Fruit fly (Drosophila melanogaster) whole organism, embryonic: Measurements from ENCODE around the gene Tdg.

Source experiments
- BEAF-32 ChIP-seq: fragments of 200-800 bp; sonication (Bioruptor generic); optimal IDR thresholded peaks from 3 replicates; lab custom pipeline; 2017; ENCODE audit warnings: missing biosample characterization, missing genetic modification characterization, mild to moderate bottlenecking, moderate library complexity, missing genetic modification reagents
- Bgb ChIP-seq: fragments of 200-800 bp; sonication (Bioruptor generic); IDR thresholded peaks from 2 replicates; pipeline ENCODE4 v1.3.6; 2022; ENCODE audit warnings: missing biosample characterization, missing genetic modification characterization; ENCODE audit not compliant: partially characterized antibody
- CG10979 ChIP-seq: fragments of 200-800 bp; sonication (Bioruptor generic); optimal IDR thresholded peaks from 2 replicates; lab custom pipeline; 2018; ENCODE audit warnings: missing biosample characterization, mild to moderate bottlenecking, missing genetic modification characterization, moderate library complexity
- CG11560 ChIP-seq: fragments of 200-800 bp; sonication (Bioruptor generic); IDR thresholded peaks from 3 replicates; pipeline ENCODE4 v1.3.6; 2022; ENCODE audit warnings: missing biosample characterization, missing genetic modification characterization
- CG12769 ChIP-seq: fragments of 200-800 bp; sonication (Bioruptor generic); optimal IDR thresholded peaks from 2 replicates; lab custom pipeline; 2019; ENCODE audit warnings: missing biosample characterization, mild to moderate bottlenecking, missing genetic modification characterization, moderate library complexity
- CG14860 ChIP-seq: fragments of 200-800 bp; sonication (Bioruptor generic); IDR thresholded peaks from 3 replicates; pipeline ENCODE4 v1.3.6; 2022; ENCODE audit warnings: missing biosample characterization, missing genetic modification characterization; ENCODE audit not compliant: partially characterized antibody
- CG15479 ChIP-seq: fragments of 200-800 bp; sonication (Bioruptor generic); optimal IDR thresholded peaks from 3 replicates; lab custom pipeline; 2019; ENCODE audit warnings: missing biosample characterization, mild to moderate bottlenecking, missing genetic modification characterization, moderate library complexity
- CG1647 ChIP-seq: fragments of 200-800 bp; sonication (Bioruptor generic); optimal IDR thresholded peaks from 3 replicates; lab custom pipeline; 2016; ENCODE audit warnings: missing biosample characterization, missing genetic modification characterization
- CG18599 ChIP-seq: fragments of 200-800 bp; sonication (Bioruptor generic); optimal IDR thresholded peaks from 3 replicates; lab custom pipeline; 2017; ENCODE audit warnings: missing biosample characterization, missing genetic modification characterization, mild to moderate bottlenecking, moderate library complexity, missing genetic modification reagents
- CG2199 ChIP-seq: fragments of 200-800 bp; sonication (Bioruptor generic); IDR thresholded peaks from 3 replicates; pipeline ENCODE4 v1.3.6; 2022; ENCODE audit warnings: missing biosample characterization, missing genetic modification characterization
- CG3163 ChIP-seq: fragments of 200-800 bp; sonication (Bioruptor generic); optimal IDR thresholded peaks from 3 replicates; lab custom pipeline; 2016; ENCODE audit warnings: missing biosample characterization, missing genetic modification characterization
- CG4820 ChIP-seq: fragments of 200-800 bp; sonication (Bioruptor generic); optimal IDR thresholded peaks from 3 replicates; lab custom pipeline; 2016; ENCODE audit warnings: missing biosample characterization, missing genetic modification characterization
- CG6683 ChIP-seq: fragments of 200-800 bp; sonication (Bioruptor generic); optimal IDR thresholded peaks from 2 replicates; lab custom pipeline; 2017; ENCODE audit warnings: missing biosample characterization, mild to moderate bottlenecking, missing genetic modification characterization, missing genetic modification reagents
- CG7271 ChIP-seq: fragments of 200-800 bp; sonication (Bioruptor generic); optimal IDR thresholded peaks from 2 replicates; lab custom pipeline; 2018; ENCODE audit warnings: missing biosample characterization, mild to moderate bottlenecking, missing genetic modification characterization, moderate library complexity
- CG8478 ChIP-seq: fragments of >200 bp; optimal IDR thresholded peaks from 2 replicates; lab custom pipeline; 2018
- D19A ChIP-seq: fragments of 200-800 bp; optimal IDR thresholded peaks from 3 replicates; lab custom pipeline; 2019; ENCODE audit warnings: missing biosample characterization, mild to moderate bottlenecking, missing genetic modification characterization, moderate library complexity
- Dbx ChIP-seq: fragments of 200-800 bp; sonication (Bioruptor generic); IDR thresholded peaks from 3 replicates; pipeline ENCODE4 v1.3.6; 2022; ENCODE audit warnings: missing biosample characterization, missing genetic modification characterization
- Mad ChIP-seq: fragments of 200-800 bp; sonication (Bioruptor generic); optimal IDR thresholded peaks from 2 replicates; lab custom pipeline; 2016; ENCODE audit warnings: missing biosample characterization, missing genetic modification characterization
- Meics ChIP-seq: fragments of 200-800 bp; sonication (Bioruptor generic); optimal IDR thresholded peaks from 2 replicates; lab custom pipeline; 2017; ENCODE audit warnings: missing biosample characterization, mild to moderate bottlenecking, missing genetic modification characterization
- NC2β ChIP-seq: fragments of 200-800 bp; sonication (Bioruptor generic); optimal IDR thresholded peaks from 2 replicates; lab custom pipeline; 2016; ENCODE audit warnings: missing biosample characterization, missing genetic modification characterization
- NK7.1 ChIP-seq: fragments of 200-800 bp; sonication (Bioruptor generic); optimal IDR thresholded peaks from 3 replicates; lab custom pipeline; 2016; ENCODE audit warnings: missing biosample characterization, missing genetic modification characterization
- Nf-YC ChIP-seq: fragments of 200-800 bp; optimal IDR thresholded peaks from 3 replicates; lab custom pipeline; 2019; ENCODE audit warnings: missing biosample characterization, mild to moderate bottlenecking, missing genetic modification characterization, moderate library complexity
- Six4 ChIP-seq: fragments of 200-800 bp; sonication (Bioruptor generic); optimal IDR thresholded peaks from 2 replicates; lab custom pipeline; 2016; ENCODE audit warnings: missing biosample characterization, missing genetic modification characterization
- ash1 ChIP-seq: fragments of 200-800 bp; sonication (Bioruptor generic); optimal IDR thresholded peaks from 2 replicates; lab custom pipeline; 2018; ENCODE audit warnings: missing biosample characterization, mild to moderate bottlenecking, missing genetic modification characterization
- bcd ChIP-seq: fragments of 200-800 bp; sonication (Bioruptor generic); optimal IDR thresholded peaks from 2 replicates; lab custom pipeline; 2017; ENCODE audit warnings: missing biosample characterization, mild to moderate bottlenecking, missing genetic modification characterization
- bigmax ChIP-seq: fragments of 200-800 bp; sonication (Bioruptor generic); optimal IDR thresholded peaks from 2 replicates; lab custom pipeline; 2018; ENCODE audit warnings: missing biosample characterization, mild to moderate bottlenecking, missing genetic modification characterization
- bsh ChIP-seq, 2 experiments: fragments of 200-800 bp; sonication (Bioruptor generic); optimal IDR thresholded peaks; 2 replicates each; lab custom pipeline; 2017 to 2018; ENCODE audit warnings: mild to moderate bottlenecking in 2 of 2, missing biosample characterization in 2 of 2, missing genetic modification characterization in 2 of 2, moderate library complexity in 1 of 2
- cas ChIP-seq: fragments of 200-800 bp; sonication (Bioruptor generic); IDR thresholded peaks from 2 replicates; pipeline ENCODE4 v1.3.6; 2022; ENCODE audit warnings: missing biosample characterization, missing genetic modification characterization
- cg ChIP-seq: fragments of 200-800 bp; sonication (Bioruptor generic); optimal IDR thresholded peaks from 3 replicates; lab custom pipeline; 2019; ENCODE audit warnings: missing biosample characterization, mild to moderate bottlenecking, missing genetic modification characterization, moderate library complexity
- chinmo ChIP-seq: fragments of 200-800 bp; sonication (Bioruptor generic); IDR thresholded peaks from 4 replicates; pipeline ENCODE4 v1.3.6; 2022; ENCODE audit warnings: missing biosample characterization, missing genetic modification characterization; ENCODE audit not compliant: partially characterized antibody
- dysf ChIP-seq: fragments of 200-800 bp; sonication (Bioruptor generic); IDR thresholded peaks from 3 replicates; pipeline ENCODE4 v1.3.6; 2022; ENCODE audit warnings: missing biosample characterization, missing genetic modification characterization
- eve ChIP-seq, 2 experiments: fragments of >200 bp; optimal IDR thresholded peaks; 2 replicates each; lab custom pipeline; 2017; ENCODE audit warnings: missing biosample characterization in 2 of 2, missing genetic modification characterization in 2 of 2
- ewg ChIP-seq: fragments of 200-800 bp; sonication (Bioruptor generic); optimal IDR thresholded peaks from 3 replicates; lab custom pipeline; 2017; ENCODE audit warnings: mild to moderate bottlenecking, missing biosample characterization, missing genetic modification reagents, missing genetic modification characterization
- eyg ChIP-seq: fragments of 200-800 bp; sonication (Bioruptor generic); optimal IDR thresholded peaks from 3 replicates; lab custom pipeline; 2016; ENCODE audit warnings: missing biosample characterization, missing genetic modification characterization
- gem ChIP-seq: fragments of 200-800 bp; sonication (Bioruptor generic); optimal IDR thresholded peaks from 2 replicates; lab custom pipeline; 2019; ENCODE audit warnings: missing biosample characterization, mild to moderate bottlenecking, missing genetic modification characterization, moderate library complexity
- gfzf ChIP-seq: fragments of 200-800 bp; sonication (Bioruptor generic); optimal IDR thresholded peaks from 2 replicates; lab custom pipeline; 2016; ENCODE audit warnings: missing biosample characterization, mild to moderate bottlenecking, missing genetic modification characterization, moderate library complexity
- jing ChIP-seq: fragments of 200-800 bp; sonication (Bioruptor generic); optimal IDR thresholded peaks from 2 replicates; lab custom pipeline; 2018; ENCODE audit warnings: missing biosample characterization, mild to moderate bottlenecking, missing genetic modification characterization
- kni ChIP-seq: fragments of 200-800 bp; sonication (Bioruptor generic); optimal IDR thresholded peaks from 3 replicates; lab custom pipeline; 2017; ENCODE audit warnings: mild to moderate bottlenecking, missing biosample characterization, missing genetic modification reagents, missing genetic modification characterization
- lab ChIP-seq: fragments of 200-800 bp; sonication (Bioruptor generic); optimal IDR thresholded peaks from 3 replicates; lab custom pipeline; 2017; ENCODE audit warnings: missing biosample characterization, missing genetic modification characterization, mild to moderate bottlenecking, moderate library complexity, missing genetic modification reagents
- lilli ChIP-seq: fragments of 200-800 bp; sonication (Bioruptor generic); optimal IDR thresholded peaks from 3 replicates; lab custom pipeline; 2016; ENCODE audit warnings: missing biosample characterization, missing genetic modification characterization
- onecut ChIP-seq: fragments of 200-800 bp; sonication (Bioruptor generic); IDR thresholded peaks from 2 replicates; pipeline ENCODE4 v1.3.6; 2022; ENCODE audit warnings: missing biosample characterization, missing genetic modification characterization
- pfk ChIP-seq: fragments of 200-800 bp; sonication (Bioruptor generic); optimal IDR thresholded peaks from 2 replicates; lab custom pipeline; 2018; ENCODE audit warnings: missing biosample characterization, mild to moderate bottlenecking, missing genetic modification characterization, moderate library complexity
- pum ChIP-seq: fragments of 200-800 bp; sonication (Bioruptor generic); optimal IDR thresholded peaks from 2 replicates; lab custom pipeline; 2016; ENCODE audit warnings: missing biosample characterization, missing genetic modification characterization
- sens ChIP-seq: fragments of 200-800 bp; sonication (Bioruptor generic); peaks from one replicate; lab custom pipeline; 2016; ENCODE audit warnings: missing biosample characterization, missing genetic modification characterization
- sisA ChIP-seq: fragments of 200-800 bp; sonication (Bioruptor generic); IDR thresholded peaks from 2 replicates; pipeline ENCODE4 v1.3.6; 2022; ENCODE audit warnings: missing biosample characterization, missing genetic modification characterization
- slp2 ChIP-seq: fragments of 200-800 bp; sonication (Bioruptor generic); optimal IDR thresholded peaks from 2 replicates; lab custom pipeline; 2016; ENCODE audit warnings: missing biosample characterization, missing genetic modification characterization
- stwl ChIP-seq: fragments of 200-800 bp; sonication (Bioruptor generic); optimal IDR thresholded peaks from 3 replicates; lab custom pipeline; 2018; ENCODE audit warnings: missing biosample characterization, mild to moderate bottlenecking, missing genetic modification characterization, moderate library complexity
- tin ChIP-seq: fragments of 200-800 bp; sonication (Bioruptor generic); optimal IDR thresholded peaks from 3 replicates; lab custom pipeline; 2016; ENCODE audit warnings: missing biosample characterization, missing genetic modification characterization

The Tdg gene

DNA sequence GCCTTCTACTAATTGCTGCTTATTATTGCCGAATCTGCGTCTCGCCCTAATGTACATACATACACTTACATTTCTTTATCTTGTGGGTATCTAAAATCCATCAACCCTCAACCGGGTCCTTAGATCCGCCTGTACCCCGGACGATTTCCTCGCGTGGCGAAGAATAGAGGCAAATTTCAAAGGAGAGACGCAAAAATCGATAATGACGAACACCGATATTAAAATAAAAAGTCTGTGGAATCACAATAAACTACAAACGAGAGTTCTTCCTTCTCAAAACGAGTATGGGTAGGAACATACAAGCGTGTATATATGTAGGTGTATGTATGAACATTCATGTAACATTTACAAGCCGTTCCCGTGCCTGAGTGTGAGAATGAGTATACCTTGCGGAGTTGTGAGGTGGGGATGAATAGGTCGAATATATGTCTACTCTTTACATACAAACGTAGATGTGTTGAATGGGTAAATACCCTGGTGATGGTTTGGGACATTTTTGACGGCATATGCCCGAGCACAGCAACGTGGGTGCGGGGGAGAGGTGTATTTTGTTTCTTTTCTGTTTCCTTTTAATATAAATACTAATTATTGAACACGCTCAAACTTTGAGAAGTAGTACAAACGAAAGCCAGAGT lies 51.6 kb downstream of the Tdg start (continued):
- TF ChIP-seq NC2β (GFP tag; lab: Kevin White, UChicago) (no peak), bsh (GFP tag; optimal IDR thresholded peaks at IDR 0.05; lab: Kevin White, UChicago) (no peak), eve (GFP tag; optimal IDR thresholded peaks at IDR 0.05; lab: Kevin White, UChicago) (peak in 1 of 2 experiments; percentile 53), ash1 (GFP tag; lab: Kevin White, UChicago) (peak; percentile 18), sens (peak; percentile 51), cg (GFP tag; lab: Kevin White, UChicago) (peak; percentile 70), D19A (peak; percentile 67), lilli (GFP tag; lab: Kevin White, UChicago) (no peak), stwl (tag; lab: Kevin White, UChicago) (no peak), onecut (GFP tag; lab: Robert Waterston, UW) (peak; percentile 91), Meics (GFP tag; lab: Kevin White, UChicago) (no peak), CG18599 (GFP tag; lab: Kevin White, UChicago) (peak; percentile 8)

DNA sequence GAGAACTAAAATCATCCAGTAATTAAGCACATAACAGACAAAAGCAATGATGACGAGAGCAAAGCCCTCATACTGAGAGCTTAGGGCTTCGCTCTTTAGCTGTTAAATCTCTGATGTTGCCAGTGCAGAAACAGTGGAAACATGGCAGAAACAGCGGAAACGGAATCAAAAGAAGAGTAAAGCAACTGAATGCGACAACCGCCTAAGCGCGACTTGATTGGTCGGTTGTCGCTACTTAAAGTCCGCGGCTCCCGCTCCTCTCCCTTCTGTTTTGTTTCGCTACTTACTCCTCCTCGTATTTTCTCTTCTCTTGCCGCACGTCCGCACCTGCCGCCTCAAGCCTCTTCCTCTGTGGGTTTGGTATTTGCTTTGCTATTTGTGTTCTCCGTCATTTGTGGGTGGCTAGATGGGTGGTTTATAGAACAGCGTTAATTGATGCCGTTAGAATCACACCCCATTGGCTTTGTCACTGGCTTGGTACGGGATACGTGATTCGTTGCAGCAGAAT lies 52.5 kb downstream of the Tdg start:
- TF ChIP-seq eyg (GFP tag; lab: Kevin White, UChicago), result no peak
- no peak for TF ChIP-seq kni
- peak; percentile 9 for TF ChIP-seq jing (GFP tag; lab: Kevin White, UChicago)
- TF ChIP-seq CG10979 (tag; lab: Kevin White, UChicago), result no peak
- peak; percentile 79 for TF ChIP-seq pfk
- 0 out of 3 replicates have a peak, but pooled peaks have one; percentile 11 for TF ChIP-seq CG14860 (GFP tag; lab: Robert Waterston, UW)
- no peak for TF ChIP-seq cas
- no peak for TF ChIP-seq Six4 (GFP tag; lab: Kevin White, UChicago)
- no peak for TF ChIP-seq gfzf (GFP tag; lab: Kevin White, UChicago)
- TF ChIP-seq ewg, result no peak
- TF ChIP-seq CG4820 (GFP tag; lab: Kevin White, UChicago), result no peak
- TF ChIP-seq CG11560 (tag; lab: Robert Waterston, UW), result no peak
- no peak for TF ChIP-seq lab (GFP tag; lab: Kevin White, UChicago)
- TF ChIP-seq Nf-YC, result peak; percentile 96
- no peak for TF ChIP-seq slp2 (GFP tag; lab: Kevin White, UChicago)
- no peak for TF ChIP-seq dysf (GFP tag; lab: Robert Waterston, UW)
- TF ChIP-seq Bgb (GFP tag; lab: Robert Waterston, UW), result no peak
- no peak for TF ChIP-seq CG1647 (GFP tag; lab: Kevin White, UChicago)
- no peak for TF ChIP-seq CG12769 (tag; lab: Kevin White, UChicago)
- TF ChIP-seq eve (GFP tag; optimal IDR thresholded peaks at IDR 0.05; lab: Kevin White, UChicago), result no peak
- no peak for TF ChIP-seq pum (GFP tag; lab: Kevin White, UChicago)
- no peak for TF ChIP-seq sisA (GFP tag; lab: Robert Waterston, UW)
- peak; percentile 72; the same call in 1 of the 4 replicates for TF ChIP-seq chinmo (GFP tag; lab: Robert Waterston, UW)
- no peak for TF ChIP-seq Mad (GFP tag; lab: Kevin White, UChicago)
- no peak for TF ChIP-seq CG8478 (lab: Kevin White, UChicago)
- TF ChIP-seq bcd, result no peak
- no peak for TF ChIP-seq BEAF-32
- no peak for TF ChIP-seq bigmax (GFP tag; lab: Kevin White, UChicago)
- TF ChIP-seq CG7271 (tag; lab: Kevin White, UChicago), result no peak
- TF ChIP-seq CG3163, result peak; percentile 88
- peak; percentile 59; the same call in 1 of the 3 replicates for TF ChIP-seq Dbx
- no peak for TF ChIP-seq tin (GFP tag; lab: Kevin White, UChicago)
- no peak for TF ChIP-seq gem (tag; lab: Kevin White, UChicago)
- 0 out of 3 replicates have a peak, but pooled peaks have one; percentile 64 for TF ChIP-seq CG2199
- TF ChIP-seq lilli (GFP tag; lab: Kevin White, UChicago), result no peak
- no peak for TF ChIP-seq CG15479
- TF ChIP-seq NK7.1 (GFP tag; lab: Kevin White, UChicago), result no peak
- TF ChIP-seq CG6683 (GFP tag; lab: Kevin White, UChicago), result no peak
